Fruit fly (Drosophila melanogaster): Measurements from ENCODE around the gene ninaD.

DNA sequence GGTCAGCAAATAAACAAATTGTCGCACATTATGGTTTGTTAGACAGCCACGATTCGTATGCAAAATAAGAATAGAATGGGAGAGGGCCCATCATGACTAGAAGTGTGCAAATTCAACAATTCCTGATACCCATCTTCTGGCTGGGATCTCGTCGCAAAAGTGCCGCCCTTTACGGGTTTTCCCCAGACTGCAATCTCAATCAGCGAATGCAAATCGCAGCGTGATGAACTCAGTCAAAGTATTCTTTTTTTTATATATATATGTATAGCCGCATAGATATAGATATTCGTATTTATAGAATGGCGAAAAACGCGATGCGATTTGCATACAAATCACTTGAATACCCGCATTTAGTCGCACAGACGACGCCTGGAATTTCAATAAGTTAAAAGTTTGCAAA, 41.5 kb downstream of the ninaD start:
- TF ChIP-seq rn (GFP tag; IDR thresholded peaks at IDR 0.05), result no peak
- TF ChIP-seq CG8159 (tag; optimal IDR thresholded peaks at IDR 0.05), result no peak
